Fruit fly (Drosophila melanogaster) whole organism, pupa: ENCODE data around the gene tbrd-1.
A peak's percentile ranks its signal among the peaks of the same experiment; 100 is the strongest.

Source experiments
- CG10348 ChIP-seq: fragments of 200-800 bp; sonication (Bioruptor generic); IDR thresholded peaks from 2 replicates; pipeline ENCODE4 v1.3.6; 2022; ENCODE audit warnings: missing biosample characterization, missing genetic modification characterization
- CG12605 ChIP-seq: fragments of 200-800 bp; sonication (Bioruptor generic); IDR thresholded peaks from 2 replicates; pipeline ENCODE4 v1.3.6; 2022; ENCODE audit warnings: missing biosample characterization, missing genetic modification characterization
- CG13204 ChIP-seq: fragments of 200-800 bp; sonication (Bioruptor generic); optimal IDR thresholded peaks from 2 replicates; lab custom pipeline; 2018; ENCODE audit warnings: missing biosample characterization, mild to moderate bottlenecking, missing genetic modification characterization, moderate library complexity
- CG14655 ChIP-seq: fragments of 200-800 bp; sonication (Bioruptor generic); optimal IDR thresholded peaks from 3 replicates; lab custom pipeline; 2017; ENCODE audit warnings: mild to moderate bottlenecking, missing biosample characterization, missing genetic modification reagents, missing genetic modification characterization
- CG15710 ChIP-seq: fragments of 200-800 bp; sonication (Bioruptor generic); optimal IDR thresholded peaks from 2 replicates; lab custom pipeline; 2018; ENCODE audit warnings: missing biosample characterization, mild to moderate bottlenecking, missing genetic modification characterization, moderate library complexity
- CG17806 ChIP-seq: fragments of 200-800 bp; sonication (Bioruptor generic); optimal IDR thresholded peaks from 2 replicates; lab custom pipeline; 2018; ENCODE audit warnings: missing biosample characterization, mild to moderate bottlenecking, missing genetic modification characterization, moderate library complexity
- CG32121 ChIP-seq: fragments of 200-800 bp; sonication (Bioruptor generic); IDR thresholded peaks from 2 replicates; pipeline ENCODE4 v1.3.6; 2022; ENCODE audit warnings: missing biosample characterization, missing genetic modification characterization
- CG34367 ChIP-seq: fragments of 200-800 bp; sonication (Bioruptor generic); optimal IDR thresholded peaks from 2 replicates; lab custom pipeline; 2018; ENCODE audit warnings: missing biosample characterization, mild to moderate bottlenecking, missing genetic modification characterization
- CG4496 ChIP-seq: fragments of 200-800 bp; sonication (Bioruptor generic); IDR thresholded peaks from 3 replicates; pipeline ENCODE4 v1.3.6; 2022; ENCODE audit warnings: missing biosample characterization, missing genetic modification characterization
- CG8159 ChIP-seq: fragments of 200-800 bp; sonication (Bioruptor generic); optimal IDR thresholded peaks from 3 replicates; lab custom pipeline; 2018; ENCODE audit warnings: missing biosample characterization, mild to moderate bottlenecking, missing genetic modification characterization, moderate library complexity
- CG8301 ChIP-seq: fragments of 200-800 bp; sonication (Bioruptor generic); optimal IDR thresholded peaks from 2 replicates; lab custom pipeline; 2018; ENCODE audit warnings: missing biosample characterization, mild to moderate bottlenecking, missing genetic modification characterization
- CG9948 ChIP-seq: fragments of 200-800 bp; sonication (Bioruptor generic); optimal IDR thresholded peaks from 2 replicates; lab custom pipeline; 2018; ENCODE audit warnings: missing biosample characterization, mild to moderate bottlenecking, missing genetic modification characterization, moderate library complexity
- D1 ChIP-seq: fragments of 200-800 bp; sonication (Bioruptor generic); optimal IDR thresholded peaks from 2 replicates; lab custom pipeline; 2018; ENCODE audit warnings: missing biosample characterization, mild to moderate bottlenecking, missing genetic modification characterization, moderate library complexity
- EcR ChIP-seq: fragments of 200-800 bp; sonication (Bioruptor generic); optimal IDR thresholded peaks from 3 replicates; lab custom pipeline; 2019; ENCODE audit warnings: missing biosample characterization, missing genetic modification characterization, mild to moderate bottlenecking, moderate library complexity, missing genetic modification reagents
- Ets98B ChIP-seq: fragments of 200-800 bp; sonication (Bioruptor generic); IDR thresholded peaks from 2 replicates; pipeline ENCODE4 v1.3.6; 2022; ENCODE audit warnings: missing biosample characterization, missing genetic modification characterization
- Pif1A ChIP-seq: fragments of 200-800 bp; sonication (Bioruptor generic); optimal IDR thresholded peaks from 3 replicates; lab custom pipeline; 2016; ENCODE audit warnings: missing biosample characterization, missing genetic modification characterization
- Pif1B ChIP-seq: fragments of 200-800 bp; sonication (Bioruptor generic); optimal IDR thresholded peaks from 3 replicates; lab custom pipeline; 2016; ENCODE audit warnings: missing biosample characterization, missing genetic modification characterization
- Snoo ChIP-seq: fragments of 200-800 bp; sonication (Bioruptor generic); optimal IDR thresholded peaks from 3 replicates; lab custom pipeline; 2017; ENCODE audit warnings: missing biosample characterization, mild to moderate bottlenecking, missing genetic modification characterization, inconsistent platforms
- fd96Ca ChIP-seq: fragments of 200-800 bp; sonication (Bioruptor generic); IDR thresholded peaks from 3 replicates; pipeline ENCODE4 v1.3.6; 2022; ENCODE audit warnings: missing biosample characterization, missing genetic modification characterization
- gl ChIP-seq: fragments of 200-800 bp; sonication (Bioruptor generic); optimal IDR thresholded peaks from 2 replicates; lab custom pipeline; 2018; ENCODE audit warnings: missing biosample characterization, mild to moderate bottlenecking, missing genetic modification characterization
- rn ChIP-seq: fragments of 200-800 bp; sonication (Bioruptor generic); IDR thresholded peaks from 2 replicates; pipeline ENCODE4 v1.3.6; 2022; ENCODE audit warnings: missing biosample characterization, missing genetic modification characterization

Gene tbrd-1

DNA sequence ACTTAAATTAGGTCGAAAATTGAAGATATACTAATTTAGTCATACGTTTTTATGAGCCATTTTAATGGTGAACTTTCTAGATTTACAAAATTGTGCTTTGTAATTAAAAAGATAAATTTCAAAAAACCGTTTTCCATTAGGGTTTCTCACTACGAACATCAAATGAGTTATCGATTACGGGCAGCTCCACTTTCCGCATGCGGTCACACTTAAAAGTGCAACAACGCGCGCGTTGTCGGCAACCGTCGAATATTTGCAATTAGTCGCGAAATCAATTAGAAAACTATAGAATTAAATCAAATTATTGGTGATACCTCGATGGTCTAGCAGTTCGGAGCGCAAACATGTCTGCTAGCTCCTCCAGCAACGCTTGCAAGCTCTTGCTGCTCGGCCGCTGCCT is 30.8 kb upstream of the tbrd-1 start, which contains the start of gene Ndc1:
Gene Ndc1, plus strand, starts transcription at position 200 of the 400 bp plus-strand sequence.
- TF ChIP-seq Snoo (tag; lab: Kevin White, UChicago) (no peak), CG34367 (tag; lab: Kevin White, UChicago) (no peak), Ets98B (no peak), D1 (tag; lab: Kevin White, UChicago) (no peak), EcR (no peak), Pif1A (GFP tag; lab: Kevin White, UChicago) (no peak), CG15710 (tag; lab: Kevin White, UChicago) (no peak), CG9948 (tag; lab: Kevin White, UChicago) (no peak), CG10348 (GFP tag; lab: Robert Waterston, UW) (no peak), rn (GFP tag; lab: Robert Waterston, UW) (no peak), CG32121 (no peak), CG8159 (no peak), gl (tag; lab: Kevin White, UChicago) (no peak), CG13204 (no peak), CG8301 (tag; lab: Kevin White, UChicago) (no peak), fd96Ca (GFP tag; lab: Robert Waterston, UW) (no peak), CG17806 (tag; lab: Kevin White, UChicago) (no peak), Pif1B (no peak), CG12605 (GFP tag; lab: Robert Waterston, UW) (no peak), CG4496 (GFP tag; lab: Robert Waterston, UW) (no peak)

DNA sequence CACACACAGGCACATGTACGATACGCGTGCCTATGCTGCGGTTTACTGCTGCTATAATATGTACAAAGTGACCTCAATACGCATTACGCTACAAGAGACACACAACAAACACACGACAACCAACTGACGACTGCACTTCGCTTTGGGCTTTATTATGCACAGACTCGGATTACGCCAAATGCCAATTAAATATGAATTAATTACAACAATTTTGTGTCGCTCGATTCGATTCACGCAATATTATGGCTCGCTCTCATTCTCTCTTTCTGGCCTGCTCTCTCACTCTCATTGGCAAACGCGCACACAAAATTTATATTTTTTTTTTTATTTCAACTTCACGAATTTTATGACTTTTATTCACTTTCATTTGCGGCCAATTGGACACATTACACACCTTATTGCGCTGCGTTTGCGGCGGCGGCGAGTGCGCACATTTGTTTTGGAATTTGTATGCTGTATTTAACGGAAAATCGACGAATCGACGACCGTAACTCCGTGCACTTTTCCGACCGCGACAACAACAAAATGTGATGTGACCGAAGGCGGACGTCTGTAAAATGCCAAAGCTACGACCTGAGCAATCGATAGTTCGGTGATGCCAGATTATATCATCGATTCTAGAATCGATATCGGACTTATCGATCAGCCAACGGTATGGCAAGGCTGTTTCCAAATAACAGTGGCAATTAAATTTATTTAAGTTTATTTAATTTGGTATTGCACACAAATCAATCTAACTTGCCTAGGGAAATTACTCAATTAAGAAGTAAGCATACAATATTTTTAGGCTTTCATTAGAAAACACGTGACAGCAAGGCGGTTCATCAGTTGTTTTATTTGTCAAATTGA is 29.4 kb upstream of the tbrd-1 start, which contains the start of the genes sba and CG31141:
Gene sba, minus strand, starts transcription at position 472 of the 849 bp plus-strand sequence.
Gene CG31141, plus strand, starts transcription at position 799 of the 849 bp plus-strand sequence.
- TF ChIP-seq EcR (peak; percentile 24), Ets98B (peak; percentile 58), CG4496 (GFP tag; lab: Robert Waterston, UW) (peak; percentile 55; the same call in 2 of the 3 replicates), CG8159 (peak; percentile 46), CG14655 (GFP tag; lab: Kevin White, UChicago) (no peak), rn (GFP tag; lab: Robert Waterston, UW) (no peak), Snoo (tag; lab: Kevin White, UChicago) (peak; percentile 4), gl (tag; lab: Kevin White, UChicago) (peak; percentile 36), CG12605 (GFP tag; lab: Robert Waterston, UW) (peak; percentile 57; the same call in 1 of the 2 replicates), fd96Ca (GFP tag; lab: Robert Waterston, UW) (no peak), CG15710 (tag; lab: Kevin White, UChicago) (no peak), CG9948 (tag; lab: Kevin White, UChicago) (no peak), Pif1A (GFP tag; lab: Kevin White, UChicago) (no peak)

DNA sequence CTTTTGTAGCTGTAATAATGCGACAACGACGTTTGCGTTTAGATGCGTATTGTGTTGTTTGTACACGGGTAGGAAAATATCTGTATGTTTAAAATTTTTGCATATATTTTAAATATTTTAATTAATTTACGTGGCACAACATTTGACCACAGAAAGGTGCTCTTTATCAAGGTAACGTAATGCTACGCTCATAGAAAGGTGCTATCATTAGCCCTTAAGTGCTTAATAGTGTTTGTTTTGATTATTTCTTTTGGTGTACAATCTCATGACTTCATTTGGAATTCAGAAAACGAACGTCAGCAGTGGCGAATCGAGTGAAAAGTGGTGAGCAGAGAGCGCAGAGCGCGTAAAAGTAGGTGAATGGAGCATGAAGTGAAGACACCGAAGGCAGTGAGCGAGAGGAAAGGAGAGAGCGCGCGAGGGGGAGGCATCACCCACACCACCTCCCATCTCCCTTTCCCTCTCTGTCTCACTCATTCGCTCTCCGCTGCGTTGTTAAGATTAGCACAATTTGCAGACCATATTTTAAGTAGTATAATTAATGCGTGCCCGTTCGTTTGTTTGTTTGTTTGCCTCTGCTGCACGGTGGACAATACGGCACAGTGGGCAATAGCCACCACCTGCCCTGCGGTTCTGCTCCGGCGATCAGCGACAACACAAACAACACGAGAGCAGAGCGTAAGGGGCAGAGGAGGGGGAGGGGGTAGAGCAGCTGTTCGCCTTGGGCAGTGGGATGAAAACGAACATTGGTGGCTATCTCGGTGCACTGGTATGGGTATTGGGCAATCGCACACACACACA is 28.5 kb upstream of the tbrd-1 start:
- TF ChIP-seq CG32121 (peak; percentile 70), CG10348 (GFP tag; lab: Robert Waterston, UW) (no peak), fd96Ca (GFP tag; lab: Robert Waterston, UW) (peak; percentile 63; the same call in 1 of the 3 replicates), CG8159 (peak; percentile 53), CG34367 (tag; lab: Kevin White, UChicago) (no peak), Pif1A (GFP tag; lab: Kevin White, UChicago) (peak; percentile 62), EcR (peak; percentile 38), Ets98B (peak; percentile 79), CG8301 (tag; lab: Kevin White, UChicago) (peak; percentile 60), gl (tag; lab: Kevin White, UChicago) (no peak), D1 (tag; lab: Kevin White, UChicago) (no peak), CG14655 (GFP tag; lab: Kevin White, UChicago) (no peak), CG12605 (GFP tag; lab: Robert Waterston, UW) (no peak), Snoo (tag; lab: Kevin White, UChicago) (no peak), CG4496 (GFP tag; lab: Robert Waterston, UW) (peak; percentile 68; the same call in 2 of the 3 replicates), CG15710 (tag; lab: Kevin White, UChicago) (peak; percentile 44), CG17806 (tag; lab: Kevin White, UChicago) (peak; percentile 70), CG9948 (tag; lab: Kevin White, UChicago) (peak; percentile 57), CG13204 (peak; percentile 31), rn (GFP tag; lab: Robert Waterston, UW) (0 out of 2 replicates have a peak, but pooled peaks have one; percentile 36), Pif1B (peak; percentile 50)

DNA sequence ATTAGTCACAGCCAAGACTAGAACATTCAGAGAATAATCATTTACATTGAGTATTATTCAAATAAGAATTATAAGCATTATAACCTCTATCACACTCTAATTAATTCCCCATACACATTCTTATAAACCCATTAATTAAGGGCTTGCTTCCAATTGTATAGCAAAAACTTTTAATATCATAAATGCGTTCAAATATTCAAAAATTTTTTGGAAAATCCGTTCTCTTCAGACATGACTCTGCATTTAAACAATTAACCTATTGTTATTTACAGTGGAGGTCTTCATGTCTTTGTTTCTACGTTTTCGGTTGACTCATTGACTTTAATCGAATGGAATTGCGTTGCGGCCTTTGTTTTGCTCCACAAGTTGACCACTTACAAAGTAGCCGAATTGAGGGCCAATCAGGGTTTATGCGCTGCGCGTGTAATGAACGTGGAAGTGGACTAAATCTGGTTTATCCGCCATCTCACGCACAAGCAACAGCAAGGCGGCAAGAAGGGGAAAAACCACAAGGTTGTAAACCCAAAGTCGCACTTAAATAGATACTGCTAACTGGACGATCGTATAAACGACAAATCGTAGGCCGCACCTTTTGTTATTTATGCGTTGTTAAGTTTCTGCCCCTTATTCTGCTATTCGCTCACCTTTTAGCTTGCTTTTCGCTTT is 27.6 kb upstream of the tbrd-1 start:
- peak; percentile 44 for TF ChIP-seq gl (tag; lab: Kevin White, UChicago)
- peak; percentile 33 for TF ChIP-seq CG9948 (tag; lab: Kevin White, UChicago)
- peak; percentile 58 for TF ChIP-seq CG15710 (tag; lab: Kevin White, UChicago)
- peak; percentile 51 for TF ChIP-seq CG8159
- no peak for TF ChIP-seq CG12605 (GFP tag; lab: Robert Waterston, UW)
- peak; percentile 36 for TF ChIP-seq CG17806 (tag; lab: Kevin White, UChicago)
- peak; percentile 74 for TF ChIP-seq CG4496 (GFP tag; lab: Robert Waterston, UW)
- peak; percentile 52 for TF ChIP-seq Ets98B
- TF ChIP-seq Pif1B = no peak
- TF ChIP-seq CG10348 (GFP tag; lab: Robert Waterston, UW) = no peak
- peak; percentile 37 for TF ChIP-seq CG34367 (tag; lab: Kevin White, UChicago)
- TF ChIP-seq CG32121 = peak; percentile 24; the same call in 1 of the 2 replicates
- no peak for TF ChIP-seq CG14655 (GFP tag; lab: Kevin White, UChicago)
- TF ChIP-seq Snoo (tag; lab: Kevin White, UChicago) = peak; percentile 52
- TF ChIP-seq CG13204 = no peak
- TF ChIP-seq CG8301 (tag; lab: Kevin White, UChicago) = no peak
- TF ChIP-seq rn (GFP tag; lab: Robert Waterston, UW) = no peak
- peak; percentile 62; the same call in 2 of the 3 replicates for TF ChIP-seq fd96Ca (GFP tag; lab: Robert Waterston, UW)
- TF ChIP-seq EcR = peak; percentile 62
- TF ChIP-seq D1 (tag; lab: Kevin White, UChicago) = no peak
- peak; percentile 6 for TF ChIP-seq Pif1A (GFP tag; lab: Kevin White, UChicago)
